1 fruit fly cellular context compared by ENCODE assay signal in genomic region chr3R:17401289-17401752, dm6.
TF ChIP-seq lines count a peak whose summit lies in the region.

No protein-coding gene starts in this region.

TF ChIP-seq in whole organism, embryonic, 481 proteins besides CTCF, POLR2A, EP300 and RAD21 (continued from another document and continues in another):
- TF ChIP-seq mirr (GFP tag; optimal IDR thresholded peaks at IDR 0.05; lab: Kevin White, UChicago): peak; percentile 17
- TF ChIP-seq Fer2 (tag; optimal IDR thresholded peaks at IDR 0.05; lab: Kevin White, UChicago): peak; percentile 16
- peak; percentile 52 for TF ChIP-seq gsb-n (tag; optimal IDR thresholded peaks at IDR 0.05; lab: Kevin White, UChicago)
- TF ChIP-seq gcm (GFP tag; optimal IDR thresholded peaks at IDR 0.05; lab: Kevin White, UChicago): no peak
- peak; percentile 75 for TF ChIP-seq Rfx (GFP tag; IDR thresholded peaks at IDR 0.05; lab: Robert Waterston, UW)
- TF ChIP-seq nerfin-1 (tag; optimal IDR thresholded peaks at IDR 0.05; lab: Kevin White, UChicago): no peak
- no peak for TF ChIP-seq Usf (GFP tag; optimal IDR thresholded peaks at IDR 0.05; lab: Kevin White, UChicago)
- TF ChIP-seq da (GFP tag; optimal IDR thresholded peaks at IDR 0.05; lab: Kevin White, UChicago): no peak
- TF ChIP-seq CG10979 (tag; optimal IDR thresholded peaks at IDR 0.05; lab: Kevin White, UChicago): no peak
- no peak for TF ChIP-seq TFAM (GFP tag; optimal IDR thresholded peaks at IDR 0.05; lab: Kevin White, UChicago)
- TF ChIP-seq CG17829 (tag; optimal IDR thresholded peaks at IDR 0.05; lab: Kevin White, UChicago): peak; percentile 48
- peak; percentile 4 for TF ChIP-seq CG33213 (GFP tag; optimal IDR thresholded peaks at IDR 0.05; lab: Kevin White, UChicago)
- no peak for TF ChIP-seq run (tag; optimal IDR thresholded peaks at IDR 0.05; lab: Kevin White, UChicago)
- TF ChIP-seq PHDP (tag; optimal IDR thresholded peaks at IDR 0.05; lab: Kevin White, UChicago): peak; percentile 68
- TF ChIP-seq CG13624 (GFP tag; optimal IDR thresholded peaks at IDR 0.05; lab: Kevin White, UChicago): peak; percentile 39
- TF ChIP-seq CG14965 (GFP tag; optimal IDR thresholded peaks at IDR 0.05; lab: Kevin White, UChicago; ENCODE audit: borderline replicate concordance): no peak
- TF ChIP-seq sna (GFP tag; IDR thresholded peaks at IDR 0.05; lab: Robert Waterston, UW; ENCODE audit: partially characterized antibody): peak; percentile 63; the same call in 1 of the 2 replicates
- TF ChIP-seq salm (tag; optimal IDR thresholded peaks at IDR 0.05; lab: Kevin White, UChicago): no peak
- peak; percentile 56 for TF ChIP-seq MESR4 (GFP tag; optimal IDR thresholded peaks at IDR 0.05; lab: Kevin White, UChicago)
- TF ChIP-seq yki (optimal IDR thresholded peaks at IDR 0.05; lab: Kevin White, UChicago): no peak
- no peak for TF ChIP-seq emc (GFP tag; optimal IDR thresholded peaks at IDR 0.05; lab: Kevin White, UChicago)
- TF ChIP-seq slp2 (GFP tag; optimal IDR thresholded peaks at IDR 0.05; lab: Kevin White, UChicago): peak; percentile 43
- no peak for TF ChIP-seq chm (GFP tag; IDR thresholded peaks at IDR 0.05; lab: Robert Waterston, UW)
- TF ChIP-seq dpn (GFP tag; optimal IDR thresholded peaks at IDR 0.05; lab: Kevin White, UChicago): peak; percentile 61 to 70
- TF ChIP-seq CG17361 (GFP tag; IDR thresholded peaks at IDR 0.05; lab: Robert Waterston, UW): 0 out of 3 replicates have a peak, but pooled peaks have one; percentile 16
- TF ChIP-seq Hr51 (GFP tag; optimal IDR thresholded peaks at IDR 0.05; lab: Kevin White, UChicago): peak in 1 of 2 experiments; percentile 69
- no peak for TF ChIP-seq hth (optimal IDR thresholded peaks at IDR 0.05; lab: Kevin White, UChicago)
- peak; percentile 68; the same call in 2 of the 3 replicates for TF ChIP-seq Dbx (GFP tag; IDR thresholded peaks at IDR 0.05; lab: Robert Waterston, UW)
- peak; percentile 72 for TF ChIP-seq Xbp1 (GFP tag; optimal IDR thresholded peaks at IDR 0.05; lab: Kevin White, UChicago)
- TF ChIP-seq CG10462 (GFP tag; optimal IDR thresholded peaks at IDR 0.05; lab: Kevin White, UChicago): no peak
- peak; percentile 23 for TF ChIP-seq CG18476 (GFP tag; optimal IDR thresholded peaks at IDR 0.05; lab: Kevin White, UChicago)
- TF ChIP-seq trem (tag; optimal IDR thresholded peaks at IDR 0.05; lab: Kevin White, UChicago): peak; percentile 36
- no peak for TF ChIP-seq CG3407 (GFP tag; optimal IDR thresholded peaks at IDR 0.05; lab: Kevin White, UChicago)
- TF ChIP-seq klu (GFP tag; IDR thresholded peaks at IDR 0.05; lab: Robert Waterston, UW): no peak
- TF ChIP-seq her (GFP tag; optimal IDR thresholded peaks at IDR 0.05; lab: Kevin White, UChicago): peak; percentile 4
- no peak for TF ChIP-seq fru (optimal IDR thresholded peaks at IDR 0.05; lab: Kevin White, UChicago)
- peak; percentile 68 for TF ChIP-seq E2f2 (GFP tag; IDR thresholded peaks at IDR 0.05; lab: Robert Waterston, UW)
- TF ChIP-seq CG17612 (GFP tag; IDR thresholded peaks at IDR 0.05; lab: Robert Waterston, UW): no peak
- TF ChIP-seq Hr39 (optimal IDR thresholded peaks at IDR 0.05; lab: Kevin White, UChicago): no peak
- no peak for TF ChIP-seq D19B (GFP tag; optimal IDR thresholded peaks at IDR 0.05; lab: Kevin White, UChicago)
- peak; percentile 40 for TF ChIP-seq CG3847 (GFP tag; IDR thresholded peaks at IDR 0.05; lab: Robert Waterston, UW)
- TF ChIP-seq CG6654 (GFP tag; optimal IDR thresholded peaks at IDR 0.05; lab: Kevin White, UChicago): no peak
- TF ChIP-seq ERR (GFP tag; optimal IDR thresholded peaks at IDR 0.05; lab: Kevin White, UChicago): peak; percentile 15
- TF ChIP-seq CG6254 (GFP tag; optimal IDR thresholded peaks at IDR 0.05; lab: Kevin White, UChicago): no peak
- no peak for TF ChIP-seq Hey (tag; optimal IDR thresholded peaks at IDR 0.05; lab: Kevin White, UChicago)
- TF ChIP-seq CG6854 (GFP tag; optimal IDR thresholded peaks at IDR 0.05; lab: Kevin White, UChicago): no peak
- peak; percentile 51; the same call in 2 of the 3 replicates for TF ChIP-seq Doc3 (GFP tag; IDR thresholded peaks at IDR 0.05; lab: Robert Waterston, UW; ENCODE audit: partially characterized antibody)
- TF ChIP-seq CG18764 (GFP tag; optimal IDR thresholded peaks at IDR 0.05; lab: Kevin White, UChicago): peak; percentile 9
- TF ChIP-seq CG1529 (GFP tag; optimal IDR thresholded peaks at IDR 0.05; lab: Kevin White, UChicago): no peak
- peak; percentile 56 for TF ChIP-seq maf-S (GFP tag; optimal IDR thresholded peaks at IDR 0.05; lab: Kevin White, UChicago)
- peak; percentile 84 for TF ChIP-seq Dll (GFP tag; IDR thresholded peaks at IDR 0.05; lab: Robert Waterston, UW; ENCODE audit: partially characterized antibody)
- TF ChIP-seq CG12659 (GFP tag; optimal IDR thresholded peaks at IDR 0.05; lab: Kevin White, UChicago): peak; percentile 72
- peak; percentile 24 for TF ChIP-seq CG9437 (GFP tag; optimal IDR thresholded peaks at IDR 0.05; lab: Kevin White, UChicago)
- no peak for TF ChIP-seq CG13123 (GFP tag; optimal IDR thresholded peaks at IDR 0.05; lab: Kevin White, UChicago)
- peak; percentile 45; the same call in 1 of the 2 replicates for TF ChIP-seq CG6272 (GFP tag; IDR thresholded peaks at IDR 0.05; lab: Robert Waterston, UW)
- peak; percentile 77; the same call in 1 of the 3 replicates for TF ChIP-seq CG34224 (GFP tag; IDR thresholded peaks at IDR 0.05; lab: Robert Waterston, UW; ENCODE audit: partially characterized antibody)
- no peak for TF ChIP-seq z (GFP tag; IDR thresholded peaks at IDR 0.05; lab: Robert Waterston, UW)
- TF ChIP-seq NC2β (GFP tag; optimal IDR thresholded peaks at IDR 0.05; lab: Kevin White, UChicago): peak; percentile 26
- TF ChIP-seq Oli (tag; optimal IDR thresholded peaks at IDR 0.05; lab: Kevin White, UChicago): peak; percentile 55
- peak; percentile 76 for TF ChIP-seq CG32532 (GFP tag; IDR thresholded peaks at IDR 0.05; lab: Robert Waterston, UW)
- TF ChIP-seq CG6683 (GFP tag; optimal IDR thresholded peaks at IDR 0.05; lab: Kevin White, UChicago): peak; percentile 1
- TF ChIP-seq vfl (GFP tag; optimal IDR thresholded peaks at IDR 0.05; lab: Kevin White, UChicago): peak; percentile 54
- peak; percentile 13 for TF ChIP-seq slou (GFP tag; optimal IDR thresholded peaks at IDR 0.05; lab: Kevin White, UChicago)
- no peak for TF ChIP-seq Lim3 (GFP tag; IDR thresholded peaks at IDR 0.05; lab: Robert Waterston, UW)
- peak; percentile 59 for TF ChIP-seq CG18599 (GFP tag; optimal IDR thresholded peaks at IDR 0.05; lab: Kevin White, UChicago)
- TF ChIP-seq CG31224 (GFP tag; IDR thresholded peaks at IDR 0.05; lab: Robert Waterston, UW): no peak
- TF ChIP-seq ttk (GFP tag; IDR thresholded peaks at IDR 0.05; lab: Robert Waterston, UW): no peak
- TF ChIP-seq CG12391 (tag; optimal IDR thresholded peaks at IDR 0.05; lab: Kevin White, UChicago): peak; percentile 75
- no peak for TF ChIP-seq CG4404 (GFP tag; IDR thresholded peaks at IDR 0.05; lab: Robert Waterston, UW)
- TF ChIP-seq luna (GFP tag; optimal IDR thresholded peaks at IDR 0.05; lab: Kevin White, UChicago): peak; percentile 52
- peak; percentile 64 for TF ChIP-seq Dip3 (GFP tag; optimal IDR thresholded peaks at IDR 0.05; lab: Kevin White, UChicago)
- TF ChIP-seq CG11456 (GFP tag; IDR thresholded peaks at IDR 0.05; lab: Robert Waterston, UW): peak; percentile 74
- no peak for TF ChIP-seq Blimp-1 (GFP tag; optimal IDR thresholded peaks at IDR 0.05; lab: Kevin White, UChicago)
- TF ChIP-seq CG15269 (tag; optimal IDR thresholded peaks at IDR 0.05; lab: Kevin White, UChicago): peak; percentile 49
- TF ChIP-seq az2 (GFP tag; optimal IDR thresholded peaks at IDR 0.05; lab: Kevin White, UChicago): peak; percentile 50
- no peak for TF ChIP-seq sima (GFP tag; optimal IDR thresholded peaks at IDR 0.05; lab: Kevin White, UChicago)
- peak; percentile 45 for TF ChIP-seq Ets97D (GFP tag; optimal IDR thresholded peaks at IDR 0.05; lab: Kevin White, UChicago)
- TF ChIP-seq Hmx (GFP tag; optimal IDR thresholded peaks at IDR 0.05; lab: Kevin White, UChicago): peak; percentile 8
- no peak for TF ChIP-seq CG13894 (tag; optimal IDR thresholded peaks at IDR 0.05; lab: Kevin White, UChicago)
- peak; percentile 63 for TF ChIP-seq pzg (GFP tag; optimal IDR thresholded peaks at IDR 0.05; lab: Kevin White, UChicago)
- TF ChIP-seq ro (GFP tag; IDR thresholded peaks at IDR 0.05; lab: Robert Waterston, UW): no peak
- TF ChIP-seq CG15073 (GFP tag; optimal IDR thresholded peaks at IDR 0.05; lab: Kevin White, UChicago): no peak
- TF ChIP-seq Kr (GFP tag; optimal IDR thresholded peaks at IDR 0.05; lab: Kevin White, UChicago): no peak
- peak; percentile 27; the same call in 1 of the 2 replicates for TF ChIP-seq lmd (GFP tag; IDR thresholded peaks at IDR 0.05; lab: Robert Waterston, UW)
- peak; percentile 84 for TF ChIP-seq HmgZ (tag; optimal IDR thresholded peaks at IDR 0.05; lab: Kevin White, UChicago)
- peak; percentile 78 for TF ChIP-seq mam (GFP tag; optimal IDR thresholded peaks at IDR 0.05; lab: Kevin White, UChicago)
- no peak for TF ChIP-seq CG8089 (GFP tag; optimal IDR thresholded peaks at IDR 0.05; lab: Kevin White, UChicago)
- peak; percentile 67 for TF ChIP-seq CHES-1-like (GFP tag; optimal IDR thresholded peaks at IDR 0.05; lab: Kevin White, UChicago)
- no peak for TF ChIP-seq CG7271 (tag; optimal IDR thresholded peaks at IDR 0.05; lab: Kevin White, UChicago)
- peak; percentile 54 for TF ChIP-seq abd-A (tag; optimal IDR thresholded peaks at IDR 0.05; lab: Kevin White, UChicago)
- TF ChIP-seq fu2 (GFP tag; optimal IDR thresholded peaks at IDR 0.05; lab: Kevin White, UChicago): peak; percentile 67
- TF ChIP-seq CG8281 (tag; optimal IDR thresholded peaks at IDR 0.05; lab: Kevin White, UChicago): no peak
- TF ChIP-seq ham (GFP tag; IDR thresholded peaks at IDR 0.05; lab: Robert Waterston, UW): no peak
- no peak for TF ChIP-seq CG10431 (GFP tag; optimal IDR thresholded peaks at IDR 0.05; lab: Kevin White, UChicago)
- TF ChIP-seq stc (GFP tag; IDR thresholded peaks at IDR 0.05; lab: Robert Waterston, UW): 0 out of 2 replicates have a peak, but pooled peaks have one; percentile 32
- TF ChIP-seq CG8765 (GFP tag; IDR thresholded peaks at IDR 0.05; lab: Robert Waterston, UW): no peak
- peak; percentile 43; the same call in 1 of the 2 replicates for TF ChIP-seq CG42726 (GFP tag; IDR thresholded peaks at IDR 0.05; lab: Robert Waterston, UW; ENCODE audit: partially characterized antibody)
- peak; percentile 52 for TF ChIP-seq CG18011 (GFP tag; optimal IDR thresholded peaks at IDR 0.05; lab: Kevin White, UChicago)
- no peak for TF ChIP-seq CG9797 (GFP tag; optimal IDR thresholded peaks at IDR 0.05; lab: Kevin White, UChicago)
- TF ChIP-seq trh (GFP tag; optimal IDR thresholded peaks at IDR 0.05; lab: Kevin White, UChicago): no peak
- TF ChIP-seq CrebB (tag; optimal IDR thresholded peaks at IDR 0.05; lab: Kevin White, UChicago): peak; percentile 27
- no peak for TF ChIP-seq zfh1 (GFP tag; IDR thresholded peaks at IDR 0.05; lab: Robert Waterston, UW)
- no peak for TF ChIP-seq Dad (GFP tag; optimal IDR thresholded peaks at IDR 0.05; lab: Kevin White, UChicago)
- no peak for TF ChIP-seq CG43689 (GFP tag; IDR thresholded peaks at IDR 0.05; lab: Robert Waterston, UW)
- peak; percentile 37 for TF ChIP-seq bab2 (GFP tag; optimal IDR thresholded peaks at IDR 0.05; lab: Kevin White, UChicago)
- no peak for TF ChIP-seq Awh (GFP tag; IDR thresholded peaks at IDR 0.05; lab: Robert Waterston, UW)
- TF ChIP-seq disco-r (GFP tag; optimal IDR thresholded peaks at IDR 0.05; lab: Kevin White, UChicago): no peak
- peak; percentile 14; the same call in 1 of the 2 replicates for TF ChIP-seq GATAe (GFP tag; conservative IDR thresholded peaks at IDR 0.05; lab: Robert Waterston, UW)
- peak; percentile 53 for TF ChIP-seq Camta (GFP tag; optimal IDR thresholded peaks at IDR 0.05; lab: Kevin White, UChicago)
- no peak for TF ChIP-seq CG12219 (GFP tag; optimal IDR thresholded peaks at IDR 0.05; lab: Kevin White, UChicago)
- TF ChIP-seq caup (GFP tag; optimal IDR thresholded peaks at IDR 0.05; lab: Kevin White, UChicago; ENCODE audit: severe bottlenecking): peak; percentile 11
- no peak for TF ChIP-seq CG10959 (GFP tag; IDR thresholded peaks at IDR 0.05; lab: Robert Waterston, UW)
- TF ChIP-seq CG30403 (GFP tag; optimal IDR thresholded peaks at IDR 0.05; lab: Kevin White, UChicago): peak; percentile 65
- no peak for TF ChIP-seq ara (GFP tag; IDR thresholded peaks at IDR 0.05; lab: Robert Waterston, UW)
- TF ChIP-seq p53 (GFP tag; optimal IDR thresholded peaks at IDR 0.05; lab: Kevin White, UChicago): no peak
- no peak for TF ChIP-seq btn (GFP tag; optimal IDR thresholded peaks at IDR 0.05; lab: Kevin White, UChicago)
- TF ChIP-seq br (optimal IDR thresholded peaks at IDR 0.05; lab: Kevin White, UChicago): no peak
- peak; percentile 46 for TF ChIP-seq CG4282 (GFP tag; optimal IDR thresholded peaks at IDR 0.05; lab: Kevin White, UChicago)
- TF ChIP-seq Atf-2 (GFP tag; optimal IDR thresholded peaks at IDR 0.05; lab: Kevin White, UChicago): peak; percentile 47
- TF ChIP-seq rib (GFP tag; IDR thresholded peaks at IDR 0.05; lab: Robert Waterston, UW): peak; percentile 69
- TF ChIP-seq ato (GFP tag; IDR thresholded peaks at IDR 0.05; lab: Robert Waterston, UW; ENCODE audit: partially characterized antibody): peak; percentile 81
- peak; percentile 97 for TF ChIP-seq ssp (GFP tag; IDR thresholded peaks at IDR 0.05; lab: Robert Waterston, UW)
- TF ChIP-seq ash1 (GFP tag; optimal IDR thresholded peaks at IDR 0.05; lab: Kevin White, UChicago): no peak
- peak; percentile 66 for TF ChIP-seq zfh2 (GFP tag; optimal IDR thresholded peaks at IDR 0.05; lab: Kevin White, UChicago)
- no peak for TF ChIP-seq Trl (optimal IDR thresholded peaks at IDR 0.05; lab: Kevin White, UChicago)
- TF ChIP-seq Trl (GFP tag; optimal IDR thresholded peaks at IDR 0.05; lab: Kevin White, UChicago): peak; percentile 53
- peak; percentile 74 for TF ChIP-seq CG14860 (GFP tag; IDR thresholded peaks at IDR 0.05; lab: Robert Waterston, UW; ENCODE audit: partially characterized antibody)
- TF ChIP-seq Mrtf (GFP tag; IDR thresholded peaks at IDR 0.05; lab: Robert Waterston, UW): no peak
- peak; percentile 76 for TF ChIP-seq hb (GFP tag; IDR thresholded peaks at IDR 0.05; lab: Robert Waterston, UW; ENCODE audit: partially characterized antibody)
- no peak for TF ChIP-seq CG1647 (GFP tag; optimal IDR thresholded peaks at IDR 0.05; lab: Kevin White, UChicago)
- TF ChIP-seq oc (tag; optimal IDR thresholded peaks at IDR 0.05; lab: Kevin White, UChicago): no peak
- no peak for TF ChIP-seq CG4707 (GFP tag; optimal IDR thresholded peaks at IDR 0.05; lab: Kevin White, UChicago)
- peak; percentile 41 for TF ChIP-seq Chrac-16 (GFP tag; optimal IDR thresholded peaks at IDR 0.05; lab: Kevin White, UChicago)
